Fruit fly (Drosophila melanogaster): ENCODE results near the gene Wdr24.

The Wdr24 gene

DNA sequence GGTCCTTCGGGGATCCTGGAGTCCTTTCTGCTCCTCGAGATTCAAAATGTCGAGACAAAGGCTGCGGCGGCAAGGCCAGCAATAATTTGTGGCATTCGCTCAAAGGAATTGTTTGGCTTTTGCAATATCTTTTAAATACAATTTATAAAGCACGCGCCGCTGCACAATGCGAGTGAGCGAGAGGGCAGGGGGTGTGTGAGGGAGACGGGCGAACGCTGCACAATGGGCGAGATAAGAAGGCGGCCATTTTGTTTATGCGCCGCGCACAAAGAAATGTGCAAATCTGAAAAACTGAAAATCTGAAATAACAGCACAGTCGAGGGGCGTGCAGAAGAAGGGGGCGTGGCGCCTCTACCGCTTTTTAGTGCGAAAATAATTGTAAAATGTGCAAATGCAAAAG is 36.6 kb downstream of the Wdr24 start (continued):
- TF ChIP-seq CG5953 (GFP tag; IDR thresholded peaks at IDR 0.05) (no peak), CG31365 (tag; optimal IDR thresholded peaks at IDR 0.05) (no peak), CG12744 (GFP tag; optimal IDR thresholded peaks at IDR 0.05) (no peak), sens (GFP tag) (peak; percentile 44), ind (GFP tag; optimal IDR thresholded peaks at IDR 0.05) (no peak), Eip74EF (GFP tag; optimal IDR thresholded peaks at IDR 0.05) (no peak)

DNA sequence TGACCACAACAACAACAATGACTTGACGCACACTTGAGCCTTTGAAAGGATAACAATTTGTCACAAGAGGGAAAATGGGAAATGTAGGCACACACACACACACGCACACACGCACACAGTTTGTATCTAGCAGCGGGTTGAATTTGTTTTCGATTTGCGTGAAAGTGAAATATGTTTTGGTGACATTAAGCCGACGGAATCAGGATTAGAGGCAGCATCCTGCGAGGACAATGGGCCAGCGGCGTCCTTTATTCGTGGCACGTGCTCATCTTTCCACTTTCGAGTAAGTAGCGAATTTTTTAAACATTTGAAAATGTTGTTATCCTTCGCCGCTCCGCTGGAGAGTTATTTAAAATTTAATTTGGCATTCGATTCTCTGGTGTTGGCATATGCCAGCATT is 37.6 kb downstream of the Wdr24 start:
- TF ChIP-seq chm (GFP tag; IDR thresholded peaks at IDR 0.05) (no peak), CG4360 (GFP tag; IDR thresholded peaks at IDR 0.05) (peak; percentile 55; the same call in 1 of the 2 replicates), CG4282 (GFP tag; optimal IDR thresholded peaks at IDR 0.05) (no peak), Awh (GFP tag; IDR thresholded peaks at IDR 0.05) (no peak), oc (tag; optimal IDR thresholded peaks at IDR 0.05) (peak; percentile 70), Hey (tag; optimal IDR thresholded peaks at IDR 0.05) (peak; percentile 72), CG5245 (GFP tag; optimal IDR thresholded peaks at IDR 0.05) (no peak), fru (optimal IDR thresholded peaks at IDR 0.05) (no peak), zfh1 (GFP tag; IDR thresholded peaks at IDR 0.05) (no peak), NC2β (GFP tag; optimal IDR thresholded peaks at IDR 0.05) (no peak), maf-S (GFP tag; optimal IDR thresholded peaks at IDR 0.05) (no peak), CG14860 (GFP tag; IDR thresholded peaks at IDR 0.05; ENCODE audit: partially characterized antibody) (no peak), Hand (GFP tag; optimal IDR thresholded peaks at IDR 0.05) (no peak), kni (GFP tag; optimal IDR thresholded peaks at IDR 0.05) (no peak)

DNA sequence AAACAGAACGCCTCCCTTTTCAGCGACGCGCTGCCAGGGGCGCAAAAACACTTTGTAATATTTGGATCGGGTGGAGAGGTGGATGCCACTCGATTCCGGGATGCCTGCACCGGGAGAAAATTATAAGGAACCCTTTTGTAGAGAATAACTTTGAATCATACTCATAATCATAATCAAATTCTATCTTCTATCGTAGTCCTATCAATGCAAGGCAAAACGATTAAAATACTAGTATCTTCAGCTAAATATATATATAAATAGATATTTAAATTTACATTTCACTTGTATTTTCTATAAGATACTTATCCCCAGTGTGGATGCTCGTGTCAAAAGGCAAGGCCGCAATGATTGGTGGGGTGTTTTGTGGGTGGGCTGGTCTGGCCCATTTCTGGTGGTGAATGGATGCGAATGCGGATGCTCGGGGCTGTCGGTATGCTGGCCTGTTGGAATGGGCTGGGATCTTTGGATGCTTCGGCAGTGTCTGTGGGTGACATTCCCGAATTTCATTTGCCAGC is 39.0 kb downstream of the Wdr24 start:
- TF ChIP-seq NK7.1 (GFP tag; optimal IDR thresholded peaks at IDR 0.05) (no peak), CG30403 (GFP tag; optimal IDR thresholded peaks at IDR 0.05) (no peak), bab2 (GFP tag; optimal IDR thresholded peaks at IDR 0.05) (no peak), CG6654 (GFP tag; optimal IDR thresholded peaks at IDR 0.05) (no peak), klu (GFP tag; IDR thresholded peaks at IDR 0.05) (no peak), Sox102F (GFP tag; optimal IDR thresholded peaks at IDR 0.05) (peak; percentile 44), CG7271 (tag; optimal IDR thresholded peaks at IDR 0.05) (no peak), CG3995 (GFP tag; optimal IDR thresholded peaks at IDR 0.05) (no peak), Kr (GFP tag; optimal IDR thresholded peaks at IDR 0.05) (no peak), CG3847 (GFP tag; IDR thresholded peaks at IDR 0.05) (no peak), HmgZ (tag; optimal IDR thresholded peaks at IDR 0.05) (no peak), CG12744 (GFP tag; optimal IDR thresholded peaks at IDR 0.05) (no peak), schlank (tag; optimal IDR thresholded peaks at IDR 0.05) (no peak), CG4707 (GFP tag; optimal IDR thresholded peaks at IDR 0.05) (no peak), Optix (GFP tag; IDR thresholded peaks at IDR 0.05) (no peak), CG13123 (GFP tag; optimal IDR thresholded peaks at IDR 0.05) (no peak), CG17359 (tag; optimal IDR thresholded peaks at IDR 0.05) (peak; percentile 5), Dip2 (GFP tag; IDR thresholded peaks at IDR 0.05) (no peak), CG17328 (GFP tag; IDR thresholded peaks at IDR 0.05) (0 out of 2 replicates have a peak, but pooled peaks have one; percentile 7), dysf (GFP tag; IDR thresholded peaks at IDR 0.05) (no peak), CG3281 (GFP tag; optimal IDR thresholded peaks at IDR 0.05) (no peak), CG13296 (GFP tag; optimal IDR thresholded peaks at IDR 0.05) (no peak), gem (tag; optimal IDR thresholded peaks at IDR 0.05) (peak; percentile 52), CG12236 (GFP tag; optimal IDR thresholded peaks at IDR 0.05) (no peak), GATAe (GFP tag; conservative IDR thresholded peaks at IDR 0.05) (no peak), CG17568 (GFP tag; optimal IDR thresholded peaks at IDR 0.05) (no peak), Nf-YB (GFP tag; optimal IDR thresholded peaks at IDR 0.05) (peak; percentile 79), nmo (GFP tag; optimal IDR thresholded peaks at IDR 0.05) (peak; percentile 6), CG2875 (GFP tag; optimal IDR thresholded peaks at IDR 0.05) (no peak), CG12391 (tag; optimal IDR thresholded peaks at IDR 0.05) (peak; percentile 18), Six4 (GFP tag; optimal IDR thresholded peaks at IDR 0.05) (no peak)
